Worm (Caenorhabditis elegans): Measurements from ENCODE around the gene T25B6.6.

Gene T25B6.6

ce11 chrX:9048657-9049056, 26.0 kb upstream of the T25B6.6 start, which contains the start of gene F47E1.20:
F47E1.20 (plus strand) TSS chrX:9048957.
- no peak for TF ChIP-seq ztf-3 (GFP tag; optimal IDR thresholded peaks at IDR 0.05)

DNA sequence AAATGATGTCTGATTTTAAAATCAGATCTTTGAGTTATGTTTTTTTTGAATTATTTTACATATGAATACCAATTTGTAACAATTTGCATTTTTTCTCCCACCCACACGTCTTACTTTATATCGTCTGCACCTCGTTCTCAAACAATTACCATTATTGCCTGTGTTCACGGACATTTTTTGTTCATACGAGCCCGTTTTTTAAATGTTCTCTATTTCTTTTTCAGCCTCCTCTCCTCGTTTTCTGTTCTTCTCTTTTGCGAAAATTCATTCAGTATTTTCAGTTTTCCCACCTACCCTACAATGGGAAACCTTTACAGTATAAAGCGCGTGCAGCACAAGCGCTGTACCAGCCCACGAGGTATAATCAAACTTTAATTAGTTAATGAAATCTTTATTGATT, 23.2 kb upstream of the T25B6.6 start, which contains the start of gene prdm-14:
Gene prdm-14, plus strand, starts transcription at position 301 of the 400 bp plus-strand sequence.
- TF ChIP-seq F39B2.1 (GFP tag; IDR thresholded peaks at IDR 0.05) (no peak), mcd-1 (GFP tag; IDR thresholded peaks at IDR 0.05) (no peak), zim-3 (tag; optimal IDR thresholded peaks at IDR 0.05) (no peak), madf-3 (GFP tag; IDR thresholded peaks at IDR 0.05) (no peak), madf-8 (GFP tag; conservative IDR thresholded peaks at IDR 0.05) (no peak), sdz-38 (tag; optimal IDR thresholded peaks at IDR 0.05) (no peak)

DNA sequence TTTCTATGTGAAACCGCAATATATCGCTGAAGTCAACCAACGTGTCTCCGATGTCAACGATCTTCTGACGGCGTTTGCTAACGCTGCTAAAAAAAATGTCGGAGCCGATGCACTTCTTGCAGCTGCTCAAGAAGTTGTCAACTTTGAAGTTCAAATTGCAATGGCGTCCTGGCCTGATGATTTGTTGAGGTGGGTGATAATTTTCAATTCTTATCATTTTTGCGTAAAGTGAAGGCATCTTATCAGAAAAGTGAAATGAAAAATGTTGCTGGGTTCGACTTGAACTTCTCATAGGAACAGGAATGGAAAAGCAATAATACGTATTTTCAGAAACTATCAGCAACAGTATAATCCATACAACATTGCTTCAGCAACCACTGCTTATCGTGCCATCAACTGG, 13.6 kb upstream of the T25B6.6 start:
- no peak for TF ChIP-seq snpc-1.3 (tag; optimal IDR thresholded peaks at IDR 0.05; ENCODE audit: insufficient read depth)
- peak; percentile 29; the same call in 1 of the 2 replicates for TF ChIP-seq dox-1 (GFP tag; IDR thresholded peaks at IDR 0.05)
- TF ChIP-seq nhr-80 (tag; optimal IDR thresholded peaks at IDR 0.05), result peak; percentile 64

DNA sequence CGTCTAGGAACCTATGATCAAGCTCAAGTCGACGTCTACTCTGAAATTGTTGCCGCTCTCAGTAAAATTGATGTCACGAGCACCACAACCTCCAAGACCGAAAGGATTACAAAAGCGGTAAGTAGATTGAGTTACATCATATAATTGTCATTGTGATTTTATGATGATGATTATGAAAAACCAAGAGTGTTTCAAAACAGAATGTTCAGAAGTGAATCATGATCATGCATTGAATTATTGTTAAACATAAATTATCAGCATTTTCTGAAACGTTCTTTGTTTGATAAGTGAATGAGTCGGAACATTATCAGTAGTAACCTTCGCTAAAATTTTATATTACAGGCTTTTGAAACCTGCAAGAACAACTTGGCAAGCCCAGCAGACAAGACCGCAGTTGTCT, 12.5 kb upstream of the T25B6.6 start:
- no peak for TF ChIP-seq lag-1 (GFP tag; IDR thresholded peaks at IDR 0.05)
- peak; percentile 58 for TF ChIP-seq nhr-80 (tag; optimal IDR thresholded peaks at IDR 0.05)

DNA sequence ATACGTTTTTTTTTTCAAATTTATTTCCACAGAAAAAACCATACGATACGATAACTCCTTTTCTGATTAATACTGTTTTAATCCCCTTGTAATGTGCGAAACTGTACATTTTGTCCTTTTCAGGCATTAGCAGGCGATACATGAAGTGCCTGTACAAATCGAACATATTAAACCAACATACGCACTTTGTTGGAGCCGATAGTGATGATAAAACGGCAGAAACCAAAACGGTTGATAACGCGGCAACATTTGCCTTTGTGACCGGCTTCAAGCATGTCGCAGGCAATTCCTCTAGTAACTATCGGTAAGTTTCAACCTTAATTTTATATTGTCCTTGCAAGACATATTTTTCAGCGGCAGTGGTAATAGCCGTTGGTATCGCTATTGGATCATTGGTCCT, 11.6 kb upstream of the T25B6.6 start, which contains the start of gene nep-22:
Gene nep-22, plus strand, starts transcription at position 245 of the 400 bp plus-strand sequence.
- TF ChIP-seq K12H6.12 (tag; optimal IDR thresholded peaks at IDR 0.05) (no peak), ceh-91 (GFP tag; IDR thresholded peaks at IDR 0.05) (no peak), nhr-80 (tag; optimal IDR thresholded peaks at IDR 0.05) (peak; percentile 69), die-1 (tag; optimal IDR thresholded peaks at IDR 0.05) (no peak)

DNA sequence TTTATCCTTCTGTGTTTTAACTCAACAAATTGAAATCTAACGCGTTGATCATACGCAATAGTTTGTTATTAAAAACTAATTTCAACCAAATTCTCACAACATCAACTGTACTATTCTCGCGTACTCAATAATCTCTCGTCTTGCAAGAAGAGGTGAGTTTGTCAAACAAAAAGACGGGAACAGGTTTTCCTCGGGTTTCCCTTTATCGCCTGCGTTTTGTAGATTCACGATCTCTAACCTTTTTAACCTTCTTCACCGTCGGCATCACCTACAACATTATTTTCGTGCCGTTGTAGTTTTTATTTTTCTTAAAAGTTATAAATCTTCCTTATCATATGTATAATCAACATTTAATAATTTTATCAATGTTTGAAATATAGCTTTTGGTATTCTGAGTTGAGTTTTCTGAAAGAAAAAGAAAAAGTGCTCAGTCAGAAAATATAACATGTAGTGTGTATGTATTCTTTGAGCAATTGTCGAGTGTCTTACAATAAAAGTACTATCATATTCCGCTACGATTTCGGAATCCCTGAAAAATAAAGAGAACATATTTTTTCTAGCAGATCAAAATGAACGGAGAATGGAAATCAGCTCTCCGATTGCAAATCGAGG, 6.3 kb upstream of the T25B6.6 start, which contains the start of gene snf-12:
Gene snf-12, plus strand, starts transcription at position 562 of the 612 bp plus-strand sequence.
- TF ChIP-seq ztf-3 (GFP tag; optimal IDR thresholded peaks at IDR 0.05) (no peak), madf-6 (GFP tag; IDR thresholded peaks at IDR 0.05) (no peak), T26A5.8 (tag; optimal IDR thresholded peaks at IDR 0.05) (no peak), let-607 (tag; optimal IDR thresholded peaks at IDR 0.05) (no peak), ztf-25 (GFP tag; IDR thresholded peaks at IDR 0.05) (no peak), madf-8 (GFP tag; conservative IDR thresholded peaks at IDR 0.05) (no peak), T07F8.4 (tag; optimal IDR thresholded peaks at IDR 0.05) (no peak), ztf-28 (GFP tag; IDR thresholded peaks at IDR 0.05) (no peak), C06A6.2 (GFP tag; conservative IDR thresholded peaks at IDR 0.05) (no peak)

DNA sequence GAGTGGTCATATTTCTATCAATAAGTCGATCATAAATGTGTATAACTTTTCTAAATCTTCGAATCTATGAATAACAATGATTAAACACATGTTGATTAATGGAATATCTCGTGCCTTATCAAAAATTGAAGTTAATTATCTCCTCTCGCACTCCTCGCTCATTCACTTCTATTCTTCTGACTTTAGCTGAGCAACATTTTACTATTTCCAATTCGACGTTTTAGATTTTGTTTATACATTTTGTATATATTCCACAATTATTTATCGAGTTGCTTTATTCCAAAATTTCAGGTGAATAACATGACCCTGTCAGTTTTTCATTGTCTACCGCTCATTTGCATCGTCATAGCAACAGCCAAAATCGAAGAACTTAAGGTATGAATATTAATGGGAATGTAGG, 4.6 kb upstream of the T25B6.6 start, which contains the start of gene T25B6.3:
Gene T25B6.3, plus strand, starts transcription at position 301 of the 400 bp plus-strand sequence.
- TF ChIP-seq let-526 (GFP tag; IDR thresholded peaks at IDR 0.05), result no peak
- TF ChIP-seq akir-1 (GFP tag; optimal IDR thresholded peaks at IDR 0.05), result no peak
- no peak for TF ChIP-seq egl-44 (GFP tag; IDR thresholded peaks at IDR 0.05)
- TF ChIP-seq sdz-38 (tag; optimal IDR thresholded peaks at IDR 0.05), result no peak
- TF ChIP-seq ceh-91 (GFP tag; IDR thresholded peaks at IDR 0.05), result no peak
- no peak for TF ChIP-seq ama-1 (optimal IDR thresholded peaks at IDR 0.05)
- TF ChIP-seq ama-1 (GFP tag; optimal IDR thresholded peaks at IDR 0.05), result no peak
- TF ChIP-seq mcd-1 (GFP tag; IDR thresholded peaks at IDR 0.05), result no peak
- TF ChIP-seq attf-3 (GFP tag; conservative IDR thresholded peaks at IDR 0.05), result no peak
- TF ChIP-seq rec-8 (tag; optimal IDR thresholded peaks at IDR 0.05), result no peak
- no peak for TF ChIP-seq unc-62 (GFP tag; optimal IDR thresholded peaks at IDR 0.05)
- no peak for TF ChIP-seq lag-1 (GFP tag; IDR thresholded peaks at IDR 0.05)
- no peak for TF ChIP-seq F49E8.2 (tag; optimal IDR thresholded peaks at IDR 0.05; ENCODE audit: insufficient read depth)
- TF ChIP-seq F10E7.11 (tag; optimal IDR thresholded peaks at IDR 0.05), result no peak
- no peak for TF ChIP-seq madf-6 (GFP tag; IDR thresholded peaks at IDR 0.05)
